Fruit fly (Drosophila melanogaster): ENCODE results near the gene Dhfr.
A peak's percentile ranks its signal among the peaks of the same experiment; 100 is the strongest.

Dhfr gene

DNA sequence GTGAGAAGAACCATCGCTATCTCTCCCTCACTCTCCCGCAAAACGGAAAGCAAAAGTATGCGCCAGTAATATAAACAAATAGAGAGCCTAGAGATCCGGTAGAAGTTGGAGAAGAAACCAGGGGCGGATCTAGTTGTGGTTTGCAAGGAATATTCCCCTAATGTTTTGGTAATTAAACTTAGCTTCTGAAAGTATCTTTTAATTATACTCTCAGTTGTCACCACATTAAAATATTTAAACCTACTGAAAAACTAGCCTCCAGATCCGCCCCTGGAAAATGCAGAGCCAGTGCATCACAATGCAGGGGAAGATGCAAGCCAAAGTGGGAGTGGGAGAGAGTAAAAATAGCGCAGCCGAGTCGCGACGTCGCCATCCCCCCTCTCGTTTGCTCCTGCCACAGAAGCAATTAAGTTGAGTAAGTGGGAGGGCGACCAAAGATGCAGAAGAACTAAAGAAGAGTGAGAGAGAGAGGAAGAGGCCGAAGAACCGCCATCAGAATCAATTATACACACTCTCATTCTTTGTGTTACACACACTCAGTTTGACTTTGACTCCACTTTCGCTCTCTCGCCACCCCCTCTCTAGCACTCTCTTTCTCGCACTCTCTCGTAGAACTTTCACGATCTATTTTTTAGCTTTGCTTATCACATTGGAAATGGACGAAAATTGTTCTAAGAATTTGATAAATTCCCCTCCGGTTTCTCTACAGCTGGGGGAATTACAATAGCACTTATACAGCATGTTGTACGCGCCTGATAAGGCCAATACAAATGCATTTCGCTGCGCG is 31.6 kb upstream of the Dhfr start (continued):
- TF ChIP-seq CG16779 (GFP tag; IDR thresholded peaks at IDR 0.05) (peak; percentile 84), Hsf (GFP tag; optimal IDR thresholded peaks at IDR 0.05) (peak; percentile 92), CG3281 (GFP tag; optimal IDR thresholded peaks at IDR 0.05) (peak; percentile 67), CG31388 (GFP tag; optimal IDR thresholded peaks at IDR 0.05) (peak; percentile 87), zfh1 (GFP tag; IDR thresholded peaks at IDR 0.05) (peak; percentile 99), CG8388 (GFP tag; optimal IDR thresholded peaks at IDR 0.05) (peak; percentile 91), HLH54F (GFP tag; optimal IDR thresholded peaks at IDR 0.05) (peak; percentile 78), stwl (tag; optimal IDR thresholded peaks at IDR 0.05) (peak; percentile 59), CG32532 (GFP tag; IDR thresholded peaks at IDR 0.05) (peak; percentile 90), eve (GFP tag; optimal IDR thresholded peaks at IDR 0.05) (no peak), chif (GFP tag; optimal IDR thresholded peaks at IDR 0.05) (peak; percentile 93 to 96), CG4424 (GFP tag; optimal IDR thresholded peaks at IDR 0.05) (peak; percentile 97), tx (GFP tag; optimal IDR thresholded peaks at IDR 0.05) (peak; percentile 79), CG10274 (GFP tag; optimal IDR thresholded peaks at IDR 0.05) (peak; percentile 83), bsh (GFP tag; optimal IDR thresholded peaks at IDR 0.05) (peak; percentile 95 to 99), sisA (GFP tag; IDR thresholded peaks at IDR 0.05) (peak; percentile 98), CG7786 (GFP tag; optimal IDR thresholded peaks at IDR 0.05) (peak; percentile 91), HLH4C (GFP tag; IDR thresholded peaks at IDR 0.05; ENCODE audit: partially characterized antibody) (peak; percentile 67), Mad (GFP tag; optimal IDR thresholded peaks at IDR 0.05) (peak; percentile 91), repo (GFP tag; optimal IDR thresholded peaks at IDR 0.05) (peak; percentile 95), run (tag; optimal IDR thresholded peaks at IDR 0.05) (peak; percentile 77), lov (optimal IDR thresholded peaks at IDR 0.05) (no peak), lov (GFP tag; IDR thresholded peaks at IDR 0.05) (peak; percentile 95), Ets65A (GFP tag) (peak; percentile 100), zf30C (GFP tag; optimal IDR thresholded peaks at IDR 0.05) (no peak), sim (GFP tag; IDR thresholded peaks at IDR 0.05) (peak; percentile 94), CG15601 (tag; optimal IDR thresholded peaks at IDR 0.05) (peak; percentile 95), CG10267 (tag; optimal IDR thresholded peaks at IDR 0.05) (peak; percentile 88), dm (GFP tag; optimal IDR thresholded peaks at IDR 0.05) (peak; percentile 82), ham (GFP tag; IDR thresholded peaks at IDR 0.05) (0 out of 2 replicates have a peak, but pooled peaks have one; percentile 43), pan (optimal IDR thresholded peaks at IDR 0.05) (no peak), pan (GFP tag; optimal IDR thresholded peaks at IDR 0.05 in 1 of 2, IDR thresholded peaks at IDR 0.05 in 1 of 2) (peak in 1 of 2 experiments; percentile 92), CG2116 (GFP tag; optimal IDR thresholded peaks at IDR 0.05) (peak; percentile 43), trem (tag; optimal IDR thresholded peaks at IDR 0.05) (peak; percentile 91), CG16863 (GFP tag; optimal IDR thresholded peaks at IDR 0.05) (peak; percentile 95), Myb (GFP tag; optimal IDR thresholded peaks at IDR 0.05) (peak; percentile 64), Atf6 (GFP tag; IDR thresholded peaks at IDR 0.05) (peak; percentile 72), oc (tag; optimal IDR thresholded peaks at IDR 0.05) (peak; percentile 96), CG7372 (GFP tag; IDR thresholded peaks at IDR 0.05) (peak; percentile 88), NC2β (GFP tag; optimal IDR thresholded peaks at IDR 0.05) (peak; percentile 89), CG1792 (GFP tag; optimal IDR thresholded peaks at IDR 0.05) (peak; percentile 89), CG11398 (GFP tag; optimal IDR thresholded peaks at IDR 0.05) (peak; percentile 81), CG4282 (GFP tag; optimal IDR thresholded peaks at IDR 0.05) (peak; percentile 16), NFAT (GFP tag; IDR thresholded peaks at IDR 0.05) (peak; percentile 75), br (optimal IDR thresholded peaks at IDR 0.05) (no peak), her (GFP tag; optimal IDR thresholded peaks at IDR 0.05) (peak; percentile 75), CG5245 (GFP tag; optimal IDR thresholded peaks at IDR 0.05) (peak; percentile 96), Dip3 (GFP tag; optimal IDR thresholded peaks at IDR 0.05) (peak; percentile 78), nmo (GFP tag; optimal IDR thresholded peaks at IDR 0.05) (peak; percentile 97), cg (GFP tag; optimal IDR thresholded peaks at IDR 0.05) (peak; percentile 66), insv (GFP tag; optimal IDR thresholded peaks at IDR 0.05) (peak; percentile 20 to 40)
